Worm (Caenorhabditis elegans) whole organism, L1 larva: ENCODE results near the gene C32D5.14.

ENCODE experiments used
- aha-1 ChIP-seq: fragments of 150-350 bp; optimal IDR thresholded peaks from 2 replicates; lab custom pipeline; 2014; ENCODE audit warnings: missing biosample characterization, missing genetic modification characterization
- nhr-12 ChIP-seq: sonication (generic microtip); optimal IDR thresholded peaks from 2 replicates; lab custom pipeline; 2017; ENCODE audit warnings: missing biosample characterization, missing genetic modification characterization
- skn-1 ChIP-seq: fragments of 150-350 bp; optimal IDR thresholded peaks from 2 replicates; lab custom pipeline; 2014; ENCODE audit warnings: missing biosample characterization, missing genetic modification characterization
- zag-1 ChIP-seq: fragments of 150-350 bp; optimal IDR thresholded peaks from 2 replicates; lab custom pipeline; 2014; ENCODE audit warnings: missing biosample characterization, missing genetic modification characterization

- TF ChIP-seq aha-1 (tag; lab: Kevin White, UChicago) (no peak), skn-1 (no peak), zag-1 (tag; lab: Kevin White, UChicago) (no peak), nhr-12 (tag; lab: Kevin White, UChicago) (no peak)
Observed at ce11 chrII:6373361-6373760, 38.1 kb downstream of the C32D5.14 start.
